Worm (Caenorhabditis elegans) whole organism, young adult: ENCODE results near the gene gid-8.

ENCODE experiments used
- B0035.1 ChIP-seq: sonication (generic microtip); optimal IDR thresholded peaks from 2 replicates; lab custom pipeline; 2016; ENCODE audit warnings: missing genetic modification characterization, mild to moderate bottlenecking, missing compliant biosample characterization, missing genotype, missing genetic modification reagents
- B0261.1 ChIP-seq: sonication (generic microtip); optimal IDR thresholded peaks from 2 replicates; lab custom pipeline; 2016; ENCODE audit warnings: mild to moderate bottlenecking, missing genetic modification characterization, moderate library complexity, missing compliant biosample characterization
- C17E4.6 ChIP-seq: fragments of 200-800 bp; sonication (Bioruptor generic); IDR thresholded peaks from 2 replicates; pipeline ENCODE4 v1.3.6; 2022; ENCODE audit warnings: missing genetic modification reagents, missing genetic modification characterization, missing compliant biosample characterization
- D2030.7 ChIP-seq: fragments of 200-800 bp; sonication (Bioruptor generic); IDR thresholded peaks from 2 replicates; pipeline ENCODE4 v1.3.6; 2022; ENCODE audit warnings: missing genetic modification reagents, missing genetic modification characterization, missing compliant biosample characterization
- F37B4.10 ChIP-seq: fragments of 200-800 bp; sonication (Bioruptor generic); IDR thresholded peaks from 2 replicates; pipeline ENCODE4 v1.3.6; 2022; ENCODE audit warnings: missing genetic modification characterization, missing compliant biosample characterization
- F52B5.7 ChIP-seq: sonication (generic microtip); optimal IDR thresholded peaks from 2 replicates; lab custom pipeline; 2016; ENCODE audit warnings: mild to moderate bottlenecking, missing genetic modification characterization, missing compliant biosample characterization
- F55B11.4 ChIP-seq: sonication (generic microtip); optimal IDR thresholded peaks from 2 replicates; lab custom pipeline; 2016; ENCODE audit warnings: missing compliant biosample characterization, missing genetic modification characterization, borderline replicate concordance; ENCODE audit not compliant: insufficient read depth
- F57A8.1 ChIP-seq: fragments of 200-800 bp; sonication (Bioruptor generic); optimal IDR thresholded peaks from 2 replicates; lab custom pipeline; 2018; ENCODE audit warnings: mild to moderate bottlenecking, missing genetic modification characterization, moderate library complexity, missing compliant biosample characterization
- Y53F4B.3 ChIP-seq: fragments of 200-800 bp; sonication (Bioruptor generic); IDR thresholded peaks from 2 replicates; pipeline ENCODE4 v1.3.6; 2022; ENCODE audit warnings: missing genetic modification reagents, missing genetic modification characterization, missing compliant biosample characterization
- Y67H2A.10 ChIP-seq: fragments of 200-800 bp; sonication (Bioruptor generic); conservative IDR thresholded peaks from 2 replicates; pipeline ENCODE4 v1.3.6; 2022; ENCODE audit warnings: missing genetic modification reagents, missing genetic modification characterization, missing compliant biosample characterization
- Y79H2A.3 ChIP-seq: fragments of 200-800 bp; sonication (Bioruptor generic); conservative IDR thresholded peaks from 2 replicates; pipeline ENCODE4 v1.3.6; 2022; ENCODE audit warnings: missing genetic modification reagents, missing genetic modification characterization, missing compliant biosample characterization
- Y95B8A.8 ChIP-seq: fragments of 200-800 bp; sonication (Bioruptor generic); IDR thresholded peaks from 2 replicates; pipeline ENCODE4 v1.3.6; 2022; ENCODE audit warnings: missing genetic modification reagents, missing genetic modification characterization, missing compliant biosample characterization
- ZK185.1 ChIP-seq: sonication (generic microtip); optimal IDR thresholded peaks from 2 replicates; lab custom pipeline; 2016; ENCODE audit warnings: mild to moderate bottlenecking, missing genetic modification characterization, missing compliant biosample characterization; ENCODE audit not compliant: poor library complexity, severe bottlenecking
- aptf-3 ChIP-seq: fragments of 200-800 bp; sonication (Bioruptor generic); IDR thresholded peaks from 2 replicates; pipeline ENCODE4 v1.3.6; 2022; ENCODE audit warnings: missing genetic modification characterization, missing compliant biosample characterization
- atf-7 ChIP-seq: sonication (generic microtip); optimal IDR thresholded peaks from 2 replicates; lab custom pipeline; 2017; ENCODE audit warnings: mild to moderate bottlenecking, missing genetic modification characterization, missing compliant biosample characterization
- athp-1 ChIP-seq: sonication (generic microtip); optimal IDR thresholded peaks from 2 replicates; lab custom pipeline; 2017; ENCODE audit warnings: mild to moderate bottlenecking, missing genetic modification characterization, missing compliant biosample characterization
- bed-1 ChIP-seq: fragments of 200-800 bp; sonication (Bioruptor generic); IDR thresholded peaks from 2 replicates; pipeline ENCODE4 v1.3.6; 2022; ENCODE audit warnings: missing genetic modification reagents, missing genetic modification characterization, missing compliant biosample characterization
- bed-2 ChIP-seq: fragments of 200-800 bp; sonication (Bioruptor generic); IDR thresholded peaks from 2 replicates; pipeline ENCODE4 v1.3.6; 2022; ENCODE audit warnings: missing genetic modification reagents, missing genetic modification characterization, missing compliant biosample characterization
- cebp-1 ChIP-seq, 2 experiments: fragments of 200-800 bp in 1 of 2; sonication (Bioruptor generic) in 1 of 2; sonication (generic microtip) in 1 of 2; IDR thresholded peaks in 1 of 2; optimal IDR thresholded peaks in 1 of 2; 2 replicates each; pipeline versions ENCODE4 v1.3.6 to Lab custom; 2017 to 2022; ENCODE audit warnings: missing compliant biosample characterization in 2 of 2, missing genetic modification characterization in 2 of 2, mild to moderate bottlenecking in 1 of 2, missing genetic modification reagents in 1 of 2, moderate library complexity in 1 of 2
- ceh-40 ChIP-seq: fragments of 200-800 bp; sonication (Bioruptor generic); IDR thresholded peaks from 2 replicates; pipeline ENCODE4 v1.3.6; 2022; ENCODE audit warnings: missing genetic modification characterization, missing compliant biosample characterization
- dox-1 ChIP-seq: fragments of 200-800 bp; sonication (Bioruptor generic); IDR thresholded peaks from 2 replicates; pipeline ENCODE4 v1.3.6; 2022; ENCODE audit warnings: missing genetic modification reagents, missing genetic modification characterization, missing compliant biosample characterization
- dpff-1 ChIP-seq: sonication (generic microtip); optimal IDR thresholded peaks from 2 replicates; lab custom pipeline; 2017; ENCODE audit warnings: mild to moderate bottlenecking, missing genetic modification characterization, missing compliant biosample characterization
- dpl-1 ChIP-seq: fragments of 150-350 bp; optimal IDR thresholded peaks from 2 replicates; lab custom pipeline; 2014; ENCODE audit warnings: missing biosample characterization, missing genetic modification reagents, missing genetic modification characterization
- gei-17 ChIP-seq: fragments of 200-800 bp; sonication (Bioruptor generic); optimal IDR thresholded peaks from 2 replicates; lab custom pipeline; 2018; ENCODE audit warnings: mild to moderate bottlenecking, missing genetic modification characterization, missing compliant biosample characterization
- hrde-1 ChIP-seq: sonication (generic microtip); optimal IDR thresholded peaks from 2 replicates; lab custom pipeline; 2016; ENCODE audit warnings: missing genetic modification characterization, mild to moderate bottlenecking, missing compliant biosample characterization, moderate library complexity, missing genotype, missing genetic modification reagents, borderline replicate concordance
- lag-1 ChIP-seq: fragments of 200-800 bp; sonication (Bioruptor generic); IDR thresholded peaks from 2 replicates; pipeline ENCODE4 v1.3.6; 2022; ENCODE audit warnings: missing genetic modification reagents, missing genetic modification characterization, missing compliant biosample characterization
- lin-26 ChIP-seq: fragments of 200-800 bp; sonication (Bioruptor generic); IDR thresholded peaks from 2 replicates; pipeline ENCODE4 v1.3.6; 2022; ENCODE audit warnings: missing genetic modification reagents, missing genetic modification characterization, missing compliant biosample characterization
- lin-35 ChIP-seq, 3 experiments: fragments of 150-350 bp in 2 of 3; sonication (generic microtip) in 1 of 3; optimal IDR thresholded peaks; 2 replicates each; lab custom pipeline; 2014 to 2018; ENCODE audit warnings: missing biosample characterization in 3 of 3, missing genetic modification characterization in 3 of 3, missing genetic modification reagents in 3 of 3
- lin-40 ChIP-seq: sonication (generic microtip); optimal IDR thresholded peaks from 2 replicates; lab custom pipeline; 2016; ENCODE audit warnings: missing genetic modification characterization, mild to moderate bottlenecking, missing compliant biosample characterization, missing genotype, missing genetic modification reagents
- lin-54 ChIP-seq: fragments of 200-800 bp; sonication (Bioruptor generic); optimal IDR thresholded peaks from 2 replicates; lab custom pipeline; 2018; ENCODE audit warnings: mild to moderate bottlenecking, missing genetic modification characterization, missing compliant biosample characterization
- lsl-1 ChIP-seq: fragments of 200-800 bp; sonication (Bioruptor generic); optimal IDR thresholded peaks from 2 replicates; lab custom pipeline; 2018; ENCODE audit warnings: mild to moderate bottlenecking, missing genetic modification characterization, moderate library complexity, missing compliant biosample characterization
- lsy-27 ChIP-seq: sonication (generic microtip); optimal IDR thresholded peaks from 2 replicates; lab custom pipeline; 2017; ENCODE audit warnings: missing genetic modification characterization, mild to moderate bottlenecking, missing compliant biosample characterization, antibody characterized with exemption, missing genotype, borderline replicate concordance; ENCODE audit not compliant: insufficient read depth
- madf-3 ChIP-seq: fragments of 200-800 bp; sonication (Bioruptor generic); IDR thresholded peaks from 2 replicates; pipeline ENCODE4 v1.3.6; 2022; ENCODE audit warnings: missing genetic modification reagents, missing genetic modification characterization, missing compliant biosample characterization
- madf-6 ChIP-seq: fragments of 200-800 bp; sonication (Bioruptor generic); IDR thresholded peaks from 2 replicates; pipeline ENCODE4 v1.3.6; 2022; ENCODE audit warnings: missing genetic modification reagents, missing genetic modification characterization, missing compliant biosample characterization
- mxl-1 ChIP-seq: sonication (generic microtip); optimal IDR thresholded peaks from 2 replicates; lab custom pipeline; 2016; ENCODE audit warnings: missing genetic modification characterization, missing compliant biosample characterization
- nfya-1 ChIP-seq: sonication (generic microtip); optimal IDR thresholded peaks from 2 replicates; lab custom pipeline; 2017; ENCODE audit warnings: antibody characterized with exemption, missing compliant biosample characterization, missing genetic modification characterization, borderline replicate concordance; ENCODE audit not compliant: insufficient read depth
- nfyb-1 ChIP-seq: fragments of 200-800 bp; sonication (Bioruptor generic); IDR thresholded peaks from 2 replicates; pipeline ENCODE4 v1.3.6; 2022; ENCODE audit warnings: missing genetic modification reagents, missing genetic modification characterization, missing compliant biosample characterization
- nhr-179 ChIP-seq: sonication (generic microtip); optimal IDR thresholded peaks from 2 replicates; lab custom pipeline; 2016; ENCODE audit warnings: mild to moderate bottlenecking, missing genetic modification characterization, missing compliant biosample characterization
- pha-4 ChIP-seq: fragments of 150-350 bp; sonication (generic microtip); optimal IDR thresholded peaks from 2 replicates; lab custom pipeline; 2014; ENCODE audit warnings: missing biosample characterization, missing genetic modification reagents, missing genetic modification characterization
- sdz-38 ChIP-seq: sonication (generic microtip); optimal IDR thresholded peaks from 2 replicates; lab custom pipeline; 2016; ENCODE audit warnings: missing genotype, missing genetic modification characterization, missing compliant biosample characterization
- somi-1 ChIP-seq: fragments of 200-800 bp; sonication (Bioruptor generic); optimal IDR thresholded peaks from 2 replicates; lab custom pipeline; 2018; ENCODE audit warnings: mild to moderate bottlenecking, missing genetic modification characterization, missing compliant biosample characterization
- sptf-2 ChIP-seq: fragments of 200-800 bp; sonication (Bioruptor generic); optimal IDR thresholded peaks from 2 replicates; lab custom pipeline; 2018; ENCODE audit warnings: mild to moderate bottlenecking, missing genetic modification characterization, missing compliant biosample characterization
- tbx-9 ChIP-seq: sonication (generic microtip); optimal IDR thresholded peaks from 2 replicates; lab custom pipeline; 2016; ENCODE audit warnings: borderline replicate concordance, missing genetic modification characterization, inconsistent platforms, missing compliant biosample characterization
- unc-130 ChIP-seq: sonication (generic microtip); optimal IDR thresholded peaks from 2 replicates; lab custom pipeline; 2016; ENCODE audit warnings: missing genetic modification reagents, missing genetic modification characterization, missing compliant biosample characterization
- unc-62 ChIP-seq: fragments of 150-350 bp; optimal IDR thresholded peaks from 2 replicates; lab custom pipeline; 2014; ENCODE audit warnings: missing biosample characterization, missing genetic modification reagents, missing genetic modification characterization
- ztf-26 ChIP-seq: sonication (generic microtip); optimal IDR thresholded peaks from 2 replicates; lab custom pipeline; 2017; ENCODE audit warnings: missing genetic modification characterization, missing compliant biosample characterization
- ztf-3 ChIP-seq: fragments of 200-800 bp; sonication (Bioruptor generic); optimal IDR thresholded peaks from 2 replicates; lab custom pipeline; 2018; ENCODE audit warnings: mild to moderate bottlenecking, missing genetic modification characterization, missing compliant biosample characterization

Gene gid-8

ce11 chrV:1474486-1475125 lies 7.1 kb downstream of the gid-8 start, which contains the start of the genes F53E2.2 and unc-60 (continued):
- TF ChIP-seq ceh-40 (GFP tag; lab: Robert Waterston, UW) (0 out of 2 replicates have a peak, but pooled peaks have one; percentile 36), unc-130 (GFP tag; lab: Kevin White, UChicago) (no peak), ZK185.1 (peak; percentile 67), sptf-2 (GFP tag; lab: Kevin White, UChicago) (no peak), mxl-1 (tag; lab: Kevin White, UChicago) (no peak), unc-62 (GFP tag; lab: Kevin White, UChicago) (no peak), tbx-9 (tag; lab: Kevin White, UChicago) (no peak), sdz-38 (tag; lab: Kevin White, UChicago) (no peak), atf-7 (peak; percentile 34), ztf-26 (tag; lab: Kevin White, UChicago) (no peak), madf-6 (no peak), cebp-1 (GFP tag; IDR thresholded peaks at IDR 0.05; lab: Robert Waterston, UW) (peak; percentile 21; the same call in 1 of the 2 replicates), cebp-1 (tag; optimal IDR thresholded peaks at IDR 0.05; lab: Kevin White, UChicago) (peak; percentile 79), madf-3 (GFP tag; lab: Robert Waterston, UW) (peak; percentile 36; the same call in 1 of the 2 replicates), ztf-3 (GFP tag; lab: Kevin White, UChicago) (no peak), B0261.1 (no peak), Y79H2A.3 (GFP tag; lab: Robert Waterston, UW) (no peak), hrde-1 (tag; lab: Kevin White, UChicago) (no peak), athp-1 (tag; lab: Kevin White, UChicago) (no peak), nfyb-1 (peak; percentile 51; the same call in 1 of the 2 replicates), somi-1 (no peak), aptf-3 (GFP tag; lab: Robert Waterston, UW) (no peak), bed-1 (GFP tag; lab: Robert Waterston, UW) (no peak), gei-17 (GFP tag; lab: Kevin White, UChicago) (no peak), D2030.7 (GFP tag; lab: Robert Waterston, UW) (no peak), lin-40 (tag; lab: Kevin White, UChicago) (peak; percentile 50), lag-1 (GFP tag; lab: Robert Waterston, UW) (no peak), dox-1 (GFP tag; lab: Robert Waterston, UW) (peak; percentile 72), lsl-1 (GFP tag; lab: Kevin White, UChicago) (no peak), B0035.1 (tag; lab: Kevin White, UChicago) (no peak), nfya-1 (tag; lab: Kevin White, UChicago) (no peak), F52B5.7 (tag; lab: Kevin White, UChicago) (no peak), F37B4.10 (no peak), F57A8.1 (GFP tag; lab: Kevin White, UChicago) (no peak), Y67H2A.10 (GFP tag; lab: Robert Waterston, UW) (no peak), dpl-1 (no peak), lin-35 (GFP tag; optimal IDR thresholded peaks at IDR 0.05; lab: Kevin White, UChicago) (peak in 1 of 3 experiments; percentile 71), lin-26 (no peak), Y53F4B.3 (GFP tag; lab: Robert Waterston, UW) (no peak), pha-4 (tag; lab: Kevin White, UChicago) (no peak), nhr-179 (tag; lab: Kevin White, UChicago) (no peak), Y95B8A.8 (GFP tag; lab: Robert Waterston, UW) (no peak), lin-54 (GFP tag; lab: Kevin White, UChicago) (no peak), bed-2 (GFP tag; lab: Robert Waterston, UW) (no peak), C17E4.6 (GFP tag; lab: Robert Waterston, UW) (no peak), F55B11.4 (tag; lab: Kevin White, UChicago) (no peak), dpff-1 (no peak), lsy-27 (tag; lab: Kevin White, UChicago) (no peak)
